Fruit fly (Drosophila melanogaster) whole organism, embryonic: ENCODE results near the gene Ppi1.

Source experiments
- B-H1 ChIP-seq: fragments of 200-800 bp; sonication (Bioruptor generic); IDR thresholded peaks from 3 replicates; pipeline ENCODE4 v1.3.6; 2022; ENCODE audit warnings: missing biosample characterization, missing genetic modification characterization
- B-H2 ChIP-seq: fragments of 200-800 bp; sonication (Bioruptor generic); optimal IDR thresholded peaks from 2 replicates; lab custom pipeline; 2018; ENCODE audit warnings: missing biosample characterization, mild to moderate bottlenecking, missing genetic modification characterization
- Bdp1 ChIP-seq: fragments of 200-800 bp; sonication (Bioruptor generic); optimal IDR thresholded peaks from 3 replicates; lab custom pipeline; 2016; ENCODE audit warnings: missing biosample characterization, missing genetic modification characterization
- BtbVII ChIP-seq: fragments of 200-800 bp; sonication (Bioruptor generic); optimal IDR thresholded peaks from 3 replicates; lab custom pipeline; 2017; ENCODE audit warnings: missing biosample characterization, mild to moderate bottlenecking, missing genetic modification characterization
- CG10147 ChIP-seq: fragments of 200-800 bp; sonication (Bioruptor generic); optimal IDR thresholded peaks from 2 replicates; lab custom pipeline; 2019; ENCODE audit warnings: missing biosample characterization, mild to moderate bottlenecking, missing genetic modification characterization, moderate library complexity
- CG10267 ChIP-seq: fragments of 200-800 bp; sonication (Bioruptor generic); optimal IDR thresholded peaks from 2 replicates; lab custom pipeline; 2018; ENCODE audit warnings: missing biosample characterization, mild to moderate bottlenecking, missing genetic modification characterization, moderate library complexity
- CG10543 ChIP-seq: fragments of 200-800 bp; sonication (Bioruptor generic); optimal IDR thresholded peaks from 3 replicates; lab custom pipeline; 2017; ENCODE audit warnings: missing biosample characterization, mild to moderate bottlenecking, missing genetic modification characterization, moderate library complexity
- CG12104 ChIP-seq: fragments of 200-800 bp; sonication (Bioruptor generic); optimal IDR thresholded peaks from 3 replicates; lab custom pipeline; 2016; ENCODE audit warnings: missing biosample characterization, missing genetic modification characterization
- CG13123 ChIP-seq: fragments of 200-800 bp; sonication (Bioruptor generic); optimal IDR thresholded peaks from 2 replicates; lab custom pipeline; 2016; ENCODE audit warnings: missing biosample characterization, missing genetic modification characterization
- CG13287 ChIP-seq: fragments of 200-800 bp; sonication (Bioruptor generic); IDR thresholded peaks from 2 replicates; pipeline ENCODE4 v1.3.6; 2022; ENCODE audit warnings: missing biosample characterization, missing genetic modification characterization; ENCODE audit not compliant: partially characterized antibody
- CG14860 ChIP-seq: fragments of 200-800 bp; sonication (Bioruptor generic); IDR thresholded peaks from 3 replicates; pipeline ENCODE4 v1.3.6; 2022; ENCODE audit warnings: missing biosample characterization, missing genetic modification characterization; ENCODE audit not compliant: partially characterized antibody
- CG1603 ChIP-seq: fragments of 200-800 bp; sonication (Bioruptor generic); optimal IDR thresholded peaks from 2 replicates; lab custom pipeline; 2019; ENCODE audit warnings: missing biosample characterization, mild to moderate bottlenecking, missing genetic modification characterization, moderate library complexity
- CG17359 ChIP-seq: fragments of 200-800 bp; sonication (Bioruptor generic); optimal IDR thresholded peaks from 3 replicates; lab custom pipeline; 2018; ENCODE audit warnings: missing biosample characterization, mild to moderate bottlenecking, missing genetic modification characterization, moderate library complexity
- CG18476 ChIP-seq: fragments of 200-800 bp; sonication (Bioruptor generic); optimal IDR thresholded peaks from 2 replicates; lab custom pipeline; 2016; ENCODE audit warnings: missing biosample characterization, mild to moderate bottlenecking, missing genetic modification characterization
- CG18619 ChIP-seq: fragments of 200-800 bp; sonication (Bioruptor generic); optimal IDR thresholded peaks from 3 replicates; lab custom pipeline; 2017; ENCODE audit warnings: missing biosample characterization, mild to moderate bottlenecking, missing genetic modification characterization
- CG18764 ChIP-seq: fragments of 200-800 bp; sonication (Bioruptor generic); optimal IDR thresholded peaks from 3 replicates; lab custom pipeline; 2016; ENCODE audit warnings: missing biosample characterization, missing genetic modification characterization
- CG30020 ChIP-seq: fragments of 200-800 bp; optimal IDR thresholded peaks from 2 replicates; lab custom pipeline; 2019; ENCODE audit warnings: missing biosample characterization, mild to moderate bottlenecking, missing genetic modification characterization, moderate library complexity
- CG31224 ChIP-seq: fragments of 200-800 bp; sonication (Bioruptor generic); IDR thresholded peaks from 2 replicates; pipeline ENCODE4 v1.3.6; 2022; ENCODE audit warnings: missing biosample characterization, missing genetic modification characterization
- CG34224 ChIP-seq: fragments of 200-800 bp; sonication (Bioruptor generic); IDR thresholded peaks from 3 replicates; pipeline ENCODE4 v1.3.6; 2022; ENCODE audit warnings: missing biosample characterization, missing genetic modification characterization; ENCODE audit not compliant: partially characterized antibody
- CG34376 ChIP-seq: fragments of 200-800 bp; sonication (Bioruptor generic); optimal IDR thresholded peaks from 2 replicates; lab custom pipeline; 2018; ENCODE audit warnings: missing biosample characterization, mild to moderate bottlenecking, missing genetic modification characterization
- CG4707 ChIP-seq: fragments of 200-800 bp; sonication (Bioruptor generic); optimal IDR thresholded peaks from 2 replicates; lab custom pipeline; 2018; ENCODE audit warnings: missing biosample characterization, mild to moderate bottlenecking, missing genetic modification characterization, moderate library complexity
- CG6683 ChIP-seq: fragments of 200-800 bp; sonication (Bioruptor generic); optimal IDR thresholded peaks from 2 replicates; lab custom pipeline; 2017; ENCODE audit warnings: missing biosample characterization, mild to moderate bottlenecking, missing genetic modification characterization, missing genetic modification reagents
- CG7372 ChIP-seq: fragments of 200-800 bp; sonication (Bioruptor generic); IDR thresholded peaks from 2 replicates; pipeline ENCODE4 v1.3.6; 2022; ENCODE audit warnings: missing biosample characterization, missing genetic modification characterization
- Drgx ChIP-seq: fragments of 200-800 bp; sonication (Bioruptor generic); IDR thresholded peaks from 2 replicates; pipeline ENCODE4 v1.3.6; 2022; ENCODE audit warnings: missing biosample characterization, missing genetic modification characterization
- Elba2 ChIP-seq: fragments of 200-800 bp; sonication (Bioruptor generic); optimal IDR thresholded peaks from 3 replicates; lab custom pipeline; 2016; ENCODE audit warnings: missing biosample characterization, missing genetic modification characterization
- Fer3 ChIP-seq: fragments of 200-800 bp; sonication (Bioruptor generic); optimal IDR thresholded peaks from 2 replicates; lab custom pipeline; 2018; ENCODE audit warnings: missing biosample characterization, mild to moderate bottlenecking, missing genetic modification characterization, moderate library complexity
- HLH4C ChIP-seq: fragments of 200-800 bp; sonication (Bioruptor generic); IDR thresholded peaks from 3 replicates; pipeline ENCODE4 v1.3.6; 2022; ENCODE audit warnings: missing biosample characterization, missing genetic modification characterization; ENCODE audit not compliant: partially characterized antibody
- Lim3 ChIP-seq: fragments of 200-800 bp; sonication (Bioruptor generic); IDR thresholded peaks from 2 replicates; pipeline ENCODE4 v1.3.6; 2022; ENCODE audit warnings: missing biosample characterization, missing genetic modification characterization
- Lpt ChIP-seq: fragments of >200 bp; optimal IDR thresholded peaks from 2 replicates; lab custom pipeline; 2018; ENCODE audit warnings: missing biosample characterization, missing genetic modification characterization
- Nf-YB ChIP-seq: fragments of 200-800 bp; sonication (Bioruptor generic); optimal IDR thresholded peaks from 3 replicates; lab custom pipeline; 2019; ENCODE audit warnings: missing biosample characterization, mild to moderate bottlenecking, missing genetic modification characterization, moderate library complexity
- Oli ChIP-seq: fragments of 200-800 bp; sonication (Bioruptor generic); optimal IDR thresholded peaks from 2 replicates; lab custom pipeline; 2018; ENCODE audit warnings: missing biosample characterization, mild to moderate bottlenecking, missing genetic modification characterization, moderate library complexity
- Pdp1 ChIP-seq, 2 experiments: fragments of 200-800 bp; sonication (Bioruptor generic); optimal IDR thresholded peaks; 3 replicates each; lab custom pipeline; 2016; ENCODE audit warnings: missing biosample characterization in 2 of 2, missing genetic modification characterization in 2 of 2, mild to moderate bottlenecking in 1 of 2, moderate library complexity in 1 of 2
- Sry-δ ChIP-seq: fragments of 200-800 bp; sonication (Bioruptor generic); optimal IDR thresholded peaks from 2 replicates; lab custom pipeline; 2016; ENCODE audit warnings: missing biosample characterization, missing genetic modification characterization
- ap ChIP-seq: fragments of 200-800 bp; sonication (Bioruptor generic); IDR thresholded peaks from 2 replicates; pipeline ENCODE4 v1.3.6; 2022; ENCODE audit warnings: missing biosample characterization, missing genetic modification characterization
- crp ChIP-seq, 2 experiments: fragments of 200-800 bp; sonication (Bioruptor generic); optimal IDR thresholded peaks; 2 replicates in 1 of 2; 3 replicates in 1 of 2; lab custom pipeline; 2017; ENCODE audit warnings: missing biosample characterization in 2 of 2, missing genetic modification characterization in 2 of 2, mild to moderate bottlenecking in 1 of 2, moderate library complexity in 1 of 2
- da ChIP-seq: fragments of 200-800 bp; sonication (Bioruptor generic); optimal IDR thresholded peaks from 2 replicates; lab custom pipeline; 2016; ENCODE audit warnings: missing biosample characterization, missing genetic modification characterization
- ewg ChIP-seq: fragments of 200-800 bp; sonication (Bioruptor generic); optimal IDR thresholded peaks from 3 replicates; lab custom pipeline; 2017; ENCODE audit warnings: mild to moderate bottlenecking, missing biosample characterization, missing genetic modification reagents, missing genetic modification characterization
- gcm2 ChIP-seq: fragments of 200-800 bp; sonication (Bioruptor generic); optimal IDR thresholded peaks from 2 replicates; lab custom pipeline; 2016; ENCODE audit warnings: missing biosample characterization, missing genetic modification characterization
- grau ChIP-seq: fragments of 200-800 bp; optimal IDR thresholded peaks from 3 replicates; lab custom pipeline; 2019; ENCODE audit warnings: missing biosample characterization, mild to moderate bottlenecking, missing genetic modification characterization, moderate library complexity
- kni ChIP-seq: fragments of 200-800 bp; sonication (Bioruptor generic); optimal IDR thresholded peaks from 3 replicates; lab custom pipeline; 2017; ENCODE audit warnings: mild to moderate bottlenecking, missing biosample characterization, missing genetic modification reagents, missing genetic modification characterization
- nerfin-1 ChIP-seq: fragments of 200-800 bp; sonication (Bioruptor generic); optimal IDR thresholded peaks from 3 replicates; lab custom pipeline; 2019; ENCODE audit warnings: missing biosample characterization, mild to moderate bottlenecking, missing genetic modification characterization, moderate library complexity
- pfk ChIP-seq: fragments of 200-800 bp; sonication (Bioruptor generic); optimal IDR thresholded peaks from 2 replicates; lab custom pipeline; 2018; ENCODE audit warnings: missing biosample characterization, mild to moderate bottlenecking, missing genetic modification characterization, moderate library complexity
- pita ChIP-seq: fragments of 200-800 bp; sonication (Bioruptor generic); optimal IDR thresholded peaks from 2 replicates; lab custom pipeline; 2017; ENCODE audit warnings: missing biosample characterization, mild to moderate bottlenecking, missing genetic modification characterization
- psq ChIP-seq: fragments of 200-800 bp; sonication (Bioruptor generic); optimal IDR thresholded peaks from 2 replicates; lab custom pipeline; 2017; ENCODE audit warnings: missing biosample characterization, missing genetic modification characterization
- ro ChIP-seq: fragments of 200-800 bp; sonication (Bioruptor generic); IDR thresholded peaks from 2 replicates; pipeline ENCODE4 v1.3.6; 2022; ENCODE audit warnings: missing biosample characterization, missing genetic modification characterization
- sc ChIP-seq, 3 experiments: fragments of >200 bp in 2 of 3; fragments of 200-800 bp in 1 of 3; sonication (Bioruptor generic) in 1 of 3; optimal IDR thresholded peaks; 2 replicates in 2 of 3; 3 replicates in 1 of 3; lab custom pipeline; 2017; ENCODE audit warnings: mild to moderate bottlenecking in 1 of 3, missing biosample characterization in 1 of 3, missing genetic modification characterization in 1 of 3, missing genetic modification reagents in 1 of 3
- sens ChIP-seq: fragments of 200-800 bp; sonication (Bioruptor generic); peaks from one replicate; lab custom pipeline; 2016; ENCODE audit warnings: missing biosample characterization, missing genetic modification characterization
- seq ChIP-seq: fragments of 200-800 bp; sonication (Bioruptor generic); IDR thresholded peaks from 2 replicates; pipeline ENCODE4 v1.3.6; 2022; ENCODE audit warnings: missing biosample characterization, missing genetic modification characterization
- sisA ChIP-seq: fragments of 200-800 bp; sonication (Bioruptor generic); IDR thresholded peaks from 2 replicates; pipeline ENCODE4 v1.3.6; 2022; ENCODE audit warnings: missing biosample characterization, missing genetic modification characterization
- tx ChIP-seq: fragments of 200-800 bp; sonication (Bioruptor generic); optimal IDR thresholded peaks from 2 replicates; lab custom pipeline; 2016; ENCODE audit warnings: missing biosample characterization, missing genetic modification characterization

The Ppi1 gene

dm6 chr3R:30092700-30093044, 36.2 kb downstream of the Ppi1 start (continued):
- TF ChIP-seq CG10267 (tag; lab: Kevin White, UChicago) (peak; percentile 78), CG10543 (GFP tag; lab: Kevin White, UChicago) (peak; percentile 56), ap (GFP tag; lab: Robert Waterston, UW) (peak; percentile 78), kni (peak; percentile 36), sens (peak; percentile 95), Lpt (GFP tag; lab: Kevin White, UChicago) (no peak), grau (peak; percentile 86), pita (no peak), da (GFP tag; lab: Kevin White, UChicago) (peak; percentile 29), CG18764 (GFP tag; lab: Kevin White, UChicago) (peak; percentile 65), CG17359 (tag; lab: Kevin White, UChicago) (peak; percentile 89), CG4707 (peak; percentile 56), CG12104 (GFP tag; lab: Kevin White, UChicago) (peak; percentile 67), seq (GFP tag; lab: Robert Waterston, UW) (peak; percentile 89), sc (optimal IDR thresholded peaks at IDR 0.05; lab: Kevin White, UChicago) (no peak), sc (GFP tag; optimal IDR thresholded peaks at IDR 0.05; lab: Kevin White, UChicago) (peak; percentile 43), Bdp1 (peak; percentile 68), Drgx (GFP tag; lab: Robert Waterston, UW) (peak; percentile 83), B-H2 (peak; percentile 72), pfk (GFP tag; lab: Kevin White, UChicago) (no peak), CG6683 (GFP tag; lab: Kevin White, UChicago) (peak; percentile 62), CG7372 (peak; percentile 79), Pdp1 (GFP tag; optimal IDR thresholded peaks at IDR 0.05; lab: Kevin White, UChicago) (peak; percentile 83 to 84), Elba2 (GFP tag; lab: Kevin White, UChicago) (no peak), HLH4C (GFP tag; lab: Robert Waterston, UW) (no peak), ro (GFP tag; lab: Robert Waterston, UW) (peak; percentile 57), Oli (peak; percentile 81), CG10147 (peak; percentile 73), CG14860 (GFP tag; lab: Robert Waterston, UW) (no peak), ewg (GFP tag; lab: Kevin White, UChicago) (peak; percentile 69), CG18619 (GFP tag; lab: Kevin White, UChicago) (peak; percentile 80), CG18476 (peak; percentile 79), CG31224 (GFP tag; lab: Robert Waterston, UW) (peak; percentile 72), Fer3 (tag; lab: Kevin White, UChicago) (peak; percentile 88), CG34376 (GFP tag; lab: Kevin White, UChicago) (peak; percentile 58), B-H1 (GFP tag; lab: Robert Waterston, UW) (peak; percentile 67; the same call in 2 of the 3 replicates), tx (GFP tag; lab: Kevin White, UChicago) (peak; percentile 83), CG1603 (tag; lab: Kevin White, UChicago) (peak; percentile 82), CG34224 (no peak), gcm2 (peak; percentile 60), Lim3 (GFP tag; lab: Robert Waterston, UW) (no peak), CG13123 (GFP tag; lab: Kevin White, UChicago) (peak; percentile 65), Sry-δ (GFP tag; lab: Kevin White, UChicago) (peak; percentile 49), psq (GFP tag; lab: Kevin White, UChicago) (peak; percentile 34), sisA (GFP tag; lab: Robert Waterston, UW) (peak; percentile 92), nerfin-1 (tag; lab: Kevin White, UChicago) (peak; percentile 75), BtbVII (peak; percentile 74), crp (GFP tag; optimal IDR thresholded peaks at IDR 0.05; lab: Kevin White, UChicago) (peak in 1 of 2 experiments; percentile 44), CG13287 (GFP tag; lab: Robert Waterston, UW) (no peak), Nf-YB (GFP tag; lab: Kevin White, UChicago) (peak; percentile 58), CG30020 (tag; lab: Kevin White, UChicago) (peak; percentile 2)
